Worm (Caenorhabditis elegans): ENCODE results near the gene C49C3.11.
"Not testable (repeated sequence)": the region's sequence is repeated elsewhere in the genome, so short reads cannot be mapped to it uniquely, and the experiment has no call there.

The C49C3.11 gene

ce11 chrIV:17343482-17343881, at the start of gene C49C3.11:
C49C3.11 (plus strand) TSS chrIV:17343782.
- TF ChIP-seq mls-2 (tag; optimal IDR thresholded peaks at IDR 0.05) (no peak), nhr-2 (tag; optimal IDR thresholded peaks at IDR 0.05) (no peak), sptf-1 (tag; optimal IDR thresholded peaks at IDR 0.05) (no peak), unc-39 (tag; optimal IDR thresholded peaks at IDR 0.05) (no peak), hlh-1 (tag; optimal IDR thresholded peaks at IDR 0.05) (no peak), unc-120 (tag; optimal IDR thresholded peaks at IDR 0.05; ENCODE audit: poor library complexity, severe bottlenecking) (no peak), nhr-237 (tag; optimal IDR thresholded peaks at IDR 0.05) (no peak), tbx-8 (GFP tag; optimal IDR thresholded peaks at IDR 0.05) (no peak), bed-3 (GFP tag; optimal IDR thresholded peaks at IDR 0.05) (no peak), elt-3 (tag; optimal IDR thresholded peaks at IDR 0.05) (no peak), nhr-76 (tag; optimal IDR thresholded peaks at IDR 0.05) (no peak), cnd-1 (tag; optimal IDR thresholded peaks at IDR 0.05) (no peak), ceh-43 (GFP tag; optimal IDR thresholded peaks at IDR 0.05) (no peak), ceh-39 (tag; optimal IDR thresholded peaks at IDR 0.05) (no peak), ztf-11 (tag; optimal IDR thresholded peaks at IDR 0.05) (no peak), drap-1 (GFP tag; optimal IDR thresholded peaks at IDR 0.05) (no peak)

DNA sequence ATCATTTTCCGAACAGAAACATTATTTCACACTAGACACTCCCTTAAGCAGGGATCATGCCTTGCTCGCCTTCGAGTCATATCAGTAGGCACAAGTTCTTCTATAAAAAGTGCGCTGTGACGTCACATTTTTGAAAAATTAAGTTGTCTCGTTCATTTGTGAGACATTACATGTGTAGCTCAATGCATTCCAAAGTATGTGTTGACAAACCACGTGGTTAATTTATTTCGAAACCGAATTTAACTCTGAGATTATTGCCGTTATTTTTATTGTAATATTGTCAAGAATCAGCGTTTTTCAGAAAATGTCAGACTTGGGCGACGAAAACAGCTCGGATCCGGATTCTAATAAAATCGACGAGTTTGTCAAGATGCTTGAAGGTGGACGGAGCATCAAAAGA, 49.1 kb upstream of the C49C3.11 start, which contains the start of gene T28F3.5:
Gene T28F3.5 (plus strand): TSS at position 301 of the 400 bp plus-strand sequence.
- TF ChIP-seq unc-39 (tag; optimal IDR thresholded peaks at IDR 0.05) (no peak), ces-1 (GFP tag; optimal IDR thresholded peaks at IDR 0.05) (no peak), mab-5 (tag; optimal IDR thresholded peaks at IDR 0.05) (no peak), cnd-1 (tag; optimal IDR thresholded peaks at IDR 0.05) (no peak), snpc-4 (tag; optimal IDR thresholded peaks at IDR 0.05) (no peak), mep-1 (tag; optimal IDR thresholded peaks at IDR 0.05) (no peak), nhr-12 (tag; optimal IDR thresholded peaks at IDR 0.05) (no peak), hlh-1 (tag; optimal IDR thresholded peaks at IDR 0.05) (no peak), unc-120 (tag; optimal IDR thresholded peaks at IDR 0.05; ENCODE audit: poor library complexity, severe bottlenecking) (no peak), mls-2 (tag; optimal IDR thresholded peaks at IDR 0.05) (no peak), ztf-11 (tag; optimal IDR thresholded peaks at IDR 0.05) (no peak), ceh-43 (GFP tag; optimal IDR thresholded peaks at IDR 0.05) (no peak), flh-1 (GFP tag; optimal IDR thresholded peaks at IDR 0.05) (no peak)

ce11 chrIV:17301933-17302332, 41.6 kb upstream of the C49C3.11 start, which contains the start of gene ifta-2:
ifta-2 (minus strand) TSS chrIV:17302033.
- TF ChIP-seq unc-62 (GFP tag; optimal IDR thresholded peaks at IDR 0.05) (no peak), mab-5 (tag; optimal IDR thresholded peaks at IDR 0.05) (no peak), pha-4 (tag; optimal IDR thresholded peaks at IDR 0.05) (no peak), zip-8 (tag; optimal IDR thresholded peaks at IDR 0.05) (no peak), cnd-1 (tag; optimal IDR thresholded peaks at IDR 0.05) (no peak), snpc-4 (tag; optimal IDR thresholded peaks at IDR 0.05) (no peak)

- not testable (repeated sequence) for TF ChIP-seq elt-3 (tag; optimal IDR thresholded peaks at IDR 0.05); flh-1 (GFP tag; optimal IDR thresholded peaks at IDR 0.05); zip-8 (tag; optimal IDR thresholded peaks at IDR 0.05)
These were observed 36.4 kb upstream of the C49C3.11 start, which contains the start of gene T28F3.8 for ce11 chrIV:17307223-17307622. T28F3.8 (minus strand) TSS chrIV:17307323.

- TF ChIP-seq ceh-43 (GFP tag; optimal IDR thresholded peaks at IDR 0.05): no peak
- TF ChIP-seq nhr-237 (tag; optimal IDR thresholded peaks at IDR 0.05): no peak
- no peak for TF ChIP-seq ces-1 (GFP tag; optimal IDR thresholded peaks at IDR 0.05)
- TF ChIP-seq ham-2 (GFP tag; optimal IDR thresholded peaks at IDR 0.05): no peak
- TF ChIP-seq lsy-2 (tag; optimal IDR thresholded peaks at IDR 0.05): no peak
- no peak for TF ChIP-seq mab-5 (tag; optimal IDR thresholded peaks at IDR 0.05)
- no peak for TF ChIP-seq nhr-2 (tag; optimal IDR thresholded peaks at IDR 0.05)
- TF ChIP-seq zip-8 (tag; optimal IDR thresholded peaks at IDR 0.05): no peak
- no peak for TF ChIP-seq pha-4 (tag; optimal IDR thresholded peaks at IDR 0.05)
- TF ChIP-seq elt-1 (tag; optimal IDR thresholded peaks at IDR 0.05; ENCODE audit: borderline replicate concordance, insufficient read depth): no peak
- no peak for TF ChIP-seq M03D4.4 (tag; optimal IDR thresholded peaks at IDR 0.05)
- no peak for TF ChIP-seq nhr-28 (tag; optimal IDR thresholded peaks at IDR 0.05)
- TF ChIP-seq blmp-1 (tag; optimal IDR thresholded peaks at IDR 0.05): no peak
- TF ChIP-seq ceh-39 (tag; optimal IDR thresholded peaks at IDR 0.05): no peak
These were observed 35.4 kb upstream of the C49C3.11 start, which contains the start of gene T28F3.9 for ce11 chrIV:17308211-17308610. T28F3.9 (plus strand) TSS chrIV:17308511.

Data from whole organism, mixed stage, embryonic.